Fruit fly (Drosophila melanogaster) whole organism, prepupa: Measurements from ENCODE around the gene CG32066.

Experiments
- CG10631 ChIP-seq: fragments of 200-800 bp; sonication (Bioruptor generic); optimal IDR thresholded peaks from 2 replicates; lab custom pipeline; 2016; ENCODE audit warnings: missing biosample characterization, missing genetic modification characterization
- CG10669 ChIP-seq: fragments of 200-800 bp; sonication (Bioruptor generic); optimal IDR thresholded peaks from 3 replicates; lab custom pipeline; 2018; ENCODE audit warnings: missing biosample characterization, mild to moderate bottlenecking, missing genetic modification characterization, moderate library complexity
- CG11294 ChIP-seq: fragments of 200-800 bp; sonication (Bioruptor generic); IDR thresholded peaks from 2 replicates; pipeline ENCODE4 v1.3.6; 2022; ENCODE audit warnings: missing biosample characterization, missing genetic modification characterization
- CG11762 ChIP-seq: fragments of 200-800 bp; sonication (Bioruptor generic); optimal IDR thresholded peaks from 3 replicates; lab custom pipeline; 2016; ENCODE audit warnings: missing biosample characterization, missing genetic modification characterization; ENCODE audit not compliant: insufficient read depth
- CG15336 ChIP-seq: fragments of 200-800 bp; sonication (Bioruptor generic); IDR thresholded peaks from 2 replicates; pipeline ENCODE4 v1.3.6; 2022; ENCODE audit warnings: missing biosample characterization, missing genetic modification characterization
- CG16779 ChIP-seq: fragments of 200-800 bp; sonication (Bioruptor generic); optimal IDR thresholded peaks from 3 replicates; lab custom pipeline; 2017; ENCODE audit warnings: missing biosample characterization, mild to moderate bottlenecking, missing genetic modification characterization
- CG3032 ChIP-seq: fragments of 200-800 bp; optimal IDR thresholded peaks from 2 replicates; lab custom pipeline; 2019; ENCODE audit warnings: missing biosample characterization, mild to moderate bottlenecking, missing genetic modification characterization, moderate library complexity
- CG34406 ChIP-seq: fragments of 200-800 bp; sonication (Bioruptor generic); optimal IDR thresholded peaks from 3 replicates; lab custom pipeline; 2016; ENCODE audit warnings: missing biosample characterization, missing genetic modification characterization
- CG6276 ChIP-seq: fragments of 200-800 bp; sonication (Bioruptor generic); optimal IDR thresholded peaks from 2 replicates; lab custom pipeline; 2017; ENCODE audit warnings: missing biosample characterization, mild to moderate bottlenecking, missing genetic modification characterization
- CG6792 ChIP-seq: fragments of 200-800 bp; sonication (Bioruptor generic); optimal IDR thresholded peaks from 3 replicates; lab custom pipeline; 2016; ENCODE audit warnings: missing biosample characterization, missing genetic modification characterization
- CG6854 ChIP-seq: fragments of 200-800 bp; sonication (Bioruptor generic); optimal IDR thresholded peaks from 2 replicates; lab custom pipeline; 2017; ENCODE audit warnings: missing biosample characterization, mild to moderate bottlenecking, missing genetic modification characterization
- CG7368 ChIP-seq: fragments of 200-800 bp; sonication (Bioruptor generic); optimal IDR thresholded peaks from 3 replicates; lab custom pipeline; 2016; ENCODE audit warnings: missing biosample characterization, missing genetic modification characterization
- CG8119 ChIP-seq: fragments of 200-800 bp; sonication (Bioruptor generic); IDR thresholded peaks from 3 replicates; pipeline ENCODE4 v1.3.6; 2022; ENCODE audit warnings: missing biosample characterization, missing genetic modification characterization
- CG8319 ChIP-seq: fragments of 200-800 bp; sonication (Bioruptor generic); optimal IDR thresholded peaks from 3 replicates; lab custom pipeline; 2016; ENCODE audit warnings: missing biosample characterization, missing genetic modification characterization
- CG8632 ChIP-seq: fragments of 200-800 bp; sonication (Bioruptor generic); optimal IDR thresholded peaks from 3 replicates; lab custom pipeline; 2016; ENCODE audit warnings: missing biosample characterization, missing genetic modification characterization
- CG9139 ChIP-seq: fragments of 200-800 bp; sonication (Bioruptor generic); optimal IDR thresholded peaks from 3 replicates; lab custom pipeline; 2017; ENCODE audit warnings: missing biosample characterization, mild to moderate bottlenecking, missing genetic modification characterization
- Eip75B ChIP-seq: fragments of 200-800 bp; sonication (Bioruptor generic); optimal IDR thresholded peaks from 3 replicates; lab custom pipeline; 2016; ENCODE audit warnings: missing biosample characterization, missing genetic modification characterization
- Eip78C ChIP-seq: fragments of 200-800 bp; sonication (Bioruptor generic); peaks from one replicate; lab custom pipeline; 2016; ENCODE audit warnings: missing biosample characterization, missing genetic modification characterization
- Ets21C ChIP-seq: fragments of 200-800 bp; sonication (Bioruptor generic); optimal IDR thresholded peaks from 3 replicates; lab custom pipeline; 2016; ENCODE audit warnings: missing biosample characterization, missing genetic modification characterization
- Hr38 ChIP-seq: sonication (Bioruptor generic); optimal IDR thresholded peaks from 2 replicates; lab custom pipeline; 2016; ENCODE audit warnings: missing biosample characterization, missing genetic modification characterization
- Hr39 ChIP-seq: fragments of 200-800 bp; sonication (Bioruptor generic); optimal IDR thresholded peaks from 2 replicates; lab custom pipeline; 2016; ENCODE audit warnings: missing biosample characterization, missing genetic modification characterization
- Hr4 ChIP-seq: fragments of 200-800 bp; sonication (Bioruptor generic); optimal IDR thresholded peaks from 3 replicates; lab custom pipeline; 2016; ENCODE audit warnings: missing biosample characterization, missing genetic modification characterization
- Lpt ChIP-seq: fragments of 200-800 bp; sonication (Bioruptor generic); optimal IDR thresholded peaks from 3 replicates; lab custom pipeline; 2016; ENCODE audit warnings: missing biosample characterization, missing genetic modification characterization
- Met ChIP-seq: fragments of 200-800 bp; sonication (Bioruptor generic); optimal IDR thresholded peaks from 3 replicates; lab custom pipeline; 2016; ENCODE audit warnings: missing biosample characterization, missing genetic modification characterization
- OdsH ChIP-seq: fragments of 200-800 bp; sonication (Bioruptor generic); optimal IDR thresholded peaks from 3 replicates; lab custom pipeline; 2016; ENCODE audit warnings: missing biosample characterization, missing genetic modification characterization
- Smox ChIP-seq: fragments of 200-800 bp; sonication (Bioruptor generic); optimal IDR thresholded peaks from 3 replicates; lab custom pipeline; 2016; ENCODE audit warnings: missing biosample characterization, missing genetic modification characterization
- Sox14 ChIP-seq: fragments of 200-800 bp; sonication (Bioruptor generic); optimal IDR thresholded peaks from 3 replicates; lab custom pipeline; 2016; ENCODE audit warnings: missing biosample characterization, missing genetic modification characterization
- acj6 ChIP-seq: fragments of 200-800 bp; sonication (Bioruptor generic); optimal IDR thresholded peaks from 3 replicates; lab custom pipeline; 2016; ENCODE audit warnings: missing biosample characterization, missing genetic modification characterization
- cyc ChIP-seq: fragments of 200-800 bp; sonication (Bioruptor generic); optimal IDR thresholded peaks from 3 replicates; lab custom pipeline; 2016; ENCODE audit warnings: missing biosample characterization, missing genetic modification characterization
- dac ChIP-seq: fragments of 200-800 bp; sonication (Bioruptor generic); optimal IDR thresholded peaks from 2 replicates; lab custom pipeline; 2017; ENCODE audit warnings: missing biosample characterization, mild to moderate bottlenecking, missing genetic modification characterization
- esn ChIP-seq: fragments of 200-800 bp; sonication (Bioruptor generic); optimal IDR thresholded peaks from 2 replicates; lab custom pipeline; 2016; ENCODE audit warnings: missing biosample characterization, mild to moderate bottlenecking, missing genetic modification characterization, moderate library complexity
- fd59A ChIP-seq: fragments of 200-800 bp; sonication (Bioruptor generic); optimal IDR thresholded peaks from 2 replicates; lab custom pipeline; 2017; ENCODE audit warnings: missing biosample characterization, mild to moderate bottlenecking, missing genetic modification characterization, missing genetic modification reagents
- fd85E ChIP-seq: fragments of 200-800 bp; sonication (Bioruptor generic); optimal IDR thresholded peaks from 3 replicates; lab custom pipeline; 2016; ENCODE audit warnings: missing biosample characterization, missing genetic modification characterization
- salr ChIP-seq, 2 experiments: fragments of 200-800 bp; sonication (Bioruptor generic); optimal IDR thresholded peaks; 3 replicates each; lab custom pipeline; 2016 to 2018; ENCODE audit warnings: missing biosample characterization in 2 of 2, missing genetic modification characterization in 2 of 2, mild to moderate bottlenecking in 1 of 2
- ss ChIP-seq, 2 experiments: fragments of 200-800 bp; sonication (Bioruptor generic); optimal IDR thresholded peaks; 2 replicates in 1 of 2; 3 replicates in 1 of 2; lab custom pipeline; 2017 to 2018; ENCODE audit warnings: mild to moderate bottlenecking in 2 of 2, missing biosample characterization in 2 of 2, missing genetic modification characterization in 2 of 2, moderate library complexity in 1 of 2
- svp ChIP-seq: fragments of 200-800 bp; sonication (Bioruptor generic); peaks from one replicate; lab custom pipeline; 2016; ENCODE audit warnings: missing biosample characterization, missing genetic modification characterization
- topi ChIP-seq: fragments of 200-800 bp; sonication (Bioruptor generic); optimal IDR thresholded peaks from 3 replicates; lab custom pipeline; 2016; ENCODE audit warnings: missing biosample characterization, missing genetic modification characterization
- vri ChIP-seq: fragments of 200-800 bp; sonication (Bioruptor generic); optimal IDR thresholded peaks from 3 replicates; lab custom pipeline; 2016; ENCODE audit warnings: missing biosample characterization, mild to moderate bottlenecking, missing genetic modification characterization

Gene CG32066

dm6 chr3L:10637819-10638218 lies 23.0 kb downstream of the CG32066 start, which contains the start of gene Cnep1r2 (continued):
- TF ChIP-seq Eip78C (GFP tag; lab: Kevin White, UChicago) (peak; percentile 94), Hr39 (peak; percentile 85), CG3032 (tag; lab: Kevin White, UChicago) (peak; percentile 97), acj6 (GFP tag; lab: Kevin White, UChicago) (peak; percentile 92), fd59A (GFP tag; lab: Kevin White, UChicago) (peak; percentile 75), CG10631 (GFP tag; lab: Kevin White, UChicago) (peak; percentile 97), CG34406 (GFP tag; lab: Kevin White, UChicago) (peak; percentile 96), CG11762 (GFP tag; lab: Kevin White, UChicago) (peak; percentile 76), CG7368 (no peak), cyc (peak; percentile 84), Lpt (GFP tag; lab: Kevin White, UChicago) (peak; percentile 62), CG11294 (GFP tag; lab: Robert Waterston, UW) (peak; percentile 92), CG8119 (peak; percentile 92)

DNA sequence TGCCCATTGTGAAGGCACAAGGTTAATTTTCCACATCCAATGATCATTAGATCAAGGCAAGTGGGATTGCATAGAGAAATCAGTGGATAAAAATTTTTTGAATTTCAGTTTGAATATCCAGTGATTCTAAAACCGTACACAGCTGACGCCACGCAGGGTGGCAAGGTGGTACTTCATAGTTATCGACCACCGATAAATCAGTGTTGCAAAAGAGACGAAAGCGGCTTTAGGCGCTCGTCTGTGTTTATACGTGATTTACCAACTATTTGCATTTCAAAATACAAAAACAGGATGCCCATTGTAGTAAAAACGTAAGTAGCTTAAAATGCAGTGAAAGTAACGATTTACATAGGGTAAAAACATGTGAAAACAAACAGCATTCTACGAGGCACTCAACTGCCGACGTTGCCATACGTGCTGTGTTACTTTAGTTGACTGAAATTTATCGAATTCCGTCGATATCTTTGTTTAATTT lies 29.9 kb downstream of the CG32066 start, which contains the start of the genes CG42535, CG34001 and hay:
CG42535 (minus strand) TSS at position 51 of the 475 bp plus-strand sequence.
CG34001 (plus strand) TSS at position 195 of the 475 bp plus-strand sequence.
hay (plus strand) TSS at position 195 of the 475 bp plus-strand sequence.
- no peak for TF ChIP-seq OdsH (GFP tag; lab: Kevin White, UChicago)
- TF ChIP-seq Sox14 (GFP tag; lab: Kevin White, UChicago) = peak; percentile 45

DNA sequence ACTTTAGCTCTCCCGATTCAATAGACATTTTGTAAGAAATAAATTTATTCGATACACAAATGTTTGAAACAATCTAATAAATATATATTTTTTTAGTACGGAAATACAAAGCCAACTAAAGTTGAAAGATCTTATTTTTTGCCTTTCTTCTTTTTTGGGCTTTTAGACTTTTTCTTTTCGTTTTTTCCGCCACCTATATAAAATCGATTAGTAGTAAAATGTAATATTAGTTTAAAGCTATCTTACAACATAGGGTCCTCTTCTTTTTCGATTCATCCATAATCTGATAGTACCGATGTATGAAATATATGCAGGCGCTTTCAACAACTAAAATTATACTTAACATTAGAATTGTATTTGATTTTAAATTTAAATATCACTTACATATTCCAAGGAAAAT lies 30.8 kb downstream of the CG32066 start, which contains the start of gene CG42536:
CG42536 (minus strand) TSS at position 101 of the 400 bp plus-strand sequence.
- TF ChIP-seq Hr4 (GFP tag; lab: Kevin White, UChicago) = no peak

DNA sequence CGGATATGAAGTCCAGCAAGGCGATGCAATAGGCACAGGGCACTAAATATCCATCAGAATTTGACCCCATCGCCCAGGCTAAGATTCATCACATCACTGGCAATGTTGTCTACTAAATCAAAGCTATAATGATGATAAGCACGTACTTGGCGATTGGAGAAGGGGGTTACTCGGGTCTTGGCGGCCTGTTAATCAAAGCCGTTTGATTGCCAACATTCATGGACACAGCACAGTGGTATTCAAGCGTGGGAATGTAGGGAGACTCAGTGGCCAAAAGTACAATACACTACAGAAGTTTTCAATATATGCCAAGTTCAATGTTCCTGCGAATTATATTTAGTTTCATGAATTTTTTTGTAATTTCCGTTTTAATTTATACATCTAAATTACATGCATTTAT lies 32.4 kb downstream of the CG32066 start, which contains the start of gene CG14151:
CG14151 (minus strand) TSS at position 101 of the 400 bp plus-strand sequence.
- TF ChIP-seq Ets21C (GFP tag; lab: Kevin White, UChicago) = no peak
- no peak for TF ChIP-seq ss (GFP tag; optimal IDR thresholded peaks at IDR 0.05; lab: Kevin White, UChicago)
- no peak for TF ChIP-seq CG8632
- TF ChIP-seq CG6792 (GFP tag; lab: Kevin White, UChicago) = no peak
- no peak for TF ChIP-seq esn (GFP tag; lab: Kevin White, UChicago)
- no peak for TF ChIP-seq CG34406 (GFP tag; lab: Kevin White, UChicago)
- no peak for TF ChIP-seq Met (GFP tag; lab: Kevin White, UChicago)
- no peak for TF ChIP-seq CG9139 (GFP tag; lab: Kevin White, UChicago)
- TF ChIP-seq Hr4 (GFP tag; lab: Kevin White, UChicago) = no peak

- no peak for TF ChIP-seq Hr38 (GFP tag; lab: Kevin White, UChicago)
- TF ChIP-seq CG10669 (GFP tag; lab: Kevin White, UChicago) = no peak
- no peak for TF ChIP-seq CG6276 (GFP tag; lab: Kevin White, UChicago)
- TF ChIP-seq fd85E = no peak
- TF ChIP-seq CG11294 (GFP tag; lab: Robert Waterston, UW) = no peak
- no peak for TF ChIP-seq topi (GFP tag; lab: Kevin White, UChicago)
- no peak for TF ChIP-seq dac (GFP tag; lab: Kevin White, UChicago)
- no peak for TF ChIP-seq esn (GFP tag; lab: Kevin White, UChicago)
- no peak for TF ChIP-seq CG11762 (GFP tag; lab: Kevin White, UChicago)
- TF ChIP-seq Lpt (GFP tag; lab: Kevin White, UChicago) = no peak
- TF ChIP-seq, all 60 proteins: peak for 0
Observed at dm6 chr3L:10626199-10626598, 34.6 kb downstream of the CG32066 start, which contains the start of gene CG34238. TSS of gene CG34238 (plus strand) at chr3L:10626499.

- no peak for TF ChIP-seq svp (GFP tag; lab: Kevin White, UChicago)
- TF ChIP-seq CG15336 (GFP tag; lab: Robert Waterston, UW) = no peak
- TF ChIP-seq CG8632 = no peak
- no peak for TF ChIP-seq Eip75B (GFP tag; lab: Kevin White, UChicago)
- TF ChIP-seq esn (GFP tag; lab: Kevin White, UChicago) = no peak
- no peak for TF ChIP-seq CG8319 (GFP tag; lab: Kevin White, UChicago)
- no peak for TF ChIP-seq dac (GFP tag; lab: Kevin White, UChicago)
- no peak for TF ChIP-seq Hr38 (GFP tag; lab: Kevin White, UChicago)
- TF ChIP-seq Smox (GFP tag; lab: Kevin White, UChicago) = no peak
- no peak for TF ChIP-seq salr (GFP tag; optimal IDR thresholded peaks at IDR 0.05; lab: Kevin White, UChicago)
- TF ChIP-seq Hr39 = no peak
- no peak for TF ChIP-seq vri (GFP tag; lab: Kevin White, UChicago)
- TF ChIP-seq CG16779 (tag; lab: Kevin White, UChicago) = no peak
- TF ChIP-seq CG6854 (GFP tag; lab: Kevin White, UChicago) = no peak
- TF ChIP-seq CG7368 = no peak
Observed at dm6 chr3L:10625499-10625898, 35.3 kb downstream of the CG32066 start, which contains the start of gene CG43127. TSS of gene CG43127 (minus strand) at chr3L:10625599.
